Fruit fly (Drosophila melanogaster) whole organism, embryonic: Measurements from ENCODE around the gene Tailor.

Experiments used
- ATbp ChIP-seq: fragments of 200-800 bp; sonication (Bioruptor generic); optimal IDR thresholded peaks from 2 replicates; lab custom pipeline; 2017; ENCODE audit warnings: missing biosample characterization, mild to moderate bottlenecking, missing genetic modification characterization, missing genetic modification reagents
- BEAF-32 ChIP-seq: fragments of 200-800 bp; sonication (Bioruptor generic); optimal IDR thresholded peaks from 3 replicates; lab custom pipeline; 2017; ENCODE audit warnings: missing biosample characterization, missing genetic modification characterization, mild to moderate bottlenecking, moderate library complexity, missing genetic modification reagents
- CG10267 ChIP-seq: fragments of 200-800 bp; sonication (Bioruptor generic); optimal IDR thresholded peaks from 2 replicates; lab custom pipeline; 2018; ENCODE audit warnings: missing biosample characterization, mild to moderate bottlenecking, missing genetic modification characterization, moderate library complexity
- CG10959 ChIP-seq: fragments of 200-800 bp; sonication (Bioruptor generic); IDR thresholded peaks from 2 replicates; pipeline ENCODE4 v1.3.6; 2022; ENCODE audit warnings: missing biosample characterization, missing genetic modification characterization
- CG12219 ChIP-seq: fragments of 200-800 bp; sonication (Bioruptor generic); optimal IDR thresholded peaks from 3 replicates; lab custom pipeline; 2018; ENCODE audit warnings: missing biosample characterization, mild to moderate bottlenecking, missing genetic modification characterization
- CG12659 ChIP-seq: fragments of 200-800 bp; sonication (Bioruptor generic); optimal IDR thresholded peaks from 3 replicates; lab custom pipeline; 2017; ENCODE audit warnings: mild to moderate bottlenecking, missing biosample characterization, missing genetic modification reagents, missing genetic modification characterization
- CG13424 ChIP-seq: fragments of 200-800 bp; sonication (Bioruptor generic); optimal IDR thresholded peaks from 2 replicates; lab custom pipeline; 2019; ENCODE audit warnings: missing biosample characterization, mild to moderate bottlenecking, missing genetic modification characterization, moderate library complexity
- CG13624 ChIP-seq: fragments of 200-800 bp; sonication (Bioruptor generic); optimal IDR thresholded peaks from 2 replicates; lab custom pipeline; 2016; ENCODE audit warnings: missing biosample characterization, missing genetic modification characterization
- CG13775 ChIP-seq: fragments of 200-800 bp; sonication (Bioruptor generic); optimal IDR thresholded peaks from 3 replicates; lab custom pipeline; 2017; ENCODE audit warnings: missing biosample characterization, mild to moderate bottlenecking, missing genetic modification characterization
- CG15269 ChIP-seq: fragments of 200-800 bp; sonication (Bioruptor generic); optimal IDR thresholded peaks from 2 replicates; lab custom pipeline; 2018; ENCODE audit warnings: missing biosample characterization, mild to moderate bottlenecking, missing genetic modification characterization, moderate library complexity
- CG15479 ChIP-seq: fragments of 200-800 bp; sonication (Bioruptor generic); optimal IDR thresholded peaks from 3 replicates; lab custom pipeline; 2019; ENCODE audit warnings: missing biosample characterization, mild to moderate bottlenecking, missing genetic modification characterization, moderate library complexity
- CG2116 ChIP-seq: fragments of 200-800 bp; sonication (Bioruptor generic); optimal IDR thresholded peaks from 3 replicates; lab custom pipeline; 2018; ENCODE audit warnings: missing biosample characterization, mild to moderate bottlenecking, missing genetic modification characterization
- CG2202 ChIP-seq: fragments of 200-800 bp; sonication (Bioruptor generic); optimal IDR thresholded peaks from 2 replicates; lab custom pipeline; 2018; ENCODE audit warnings: missing biosample characterization, mild to moderate bottlenecking, missing genetic modification characterization
- CG2889 ChIP-seq: fragments of 200-800 bp; sonication (Bioruptor generic); IDR thresholded peaks from 3 replicates; pipeline ENCODE4 v1.3.6; 2022; ENCODE audit warnings: missing biosample characterization, missing genetic modification characterization
- CG31441 ChIP-seq: fragments of 200-800 bp; sonication (Bioruptor generic); IDR thresholded peaks from 2 replicates; pipeline ENCODE4 v1.3.6; 2022; ENCODE audit warnings: missing biosample characterization, missing genetic modification characterization
- CG32772 ChIP-seq: fragments of 200-800 bp; sonication (Bioruptor generic); IDR thresholded peaks from 2 replicates; pipeline ENCODE4 v1.3.6; 2022; ENCODE audit warnings: missing biosample characterization, missing genetic modification characterization
- CG3995 ChIP-seq: fragments of 200-800 bp; sonication (Bioruptor generic); optimal IDR thresholded peaks from 3 replicates; lab custom pipeline; 2016; ENCODE audit warnings: missing biosample characterization, missing genetic modification characterization
- CG4707 ChIP-seq: fragments of 200-800 bp; sonication (Bioruptor generic); optimal IDR thresholded peaks from 2 replicates; lab custom pipeline; 2018; ENCODE audit warnings: missing biosample characterization, mild to moderate bottlenecking, missing genetic modification characterization, moderate library complexity
- CG4854 ChIP-seq: fragments of 200-800 bp; sonication (Bioruptor generic); optimal IDR thresholded peaks from 2 replicates; lab custom pipeline; 2016; ENCODE audit warnings: missing biosample characterization, missing genetic modification characterization, inconsistent platforms
- CG6254 ChIP-seq: fragments of 200-800 bp; sonication (Bioruptor generic); optimal IDR thresholded peaks from 3 replicates; lab custom pipeline; 2017; ENCODE audit warnings: mild to moderate bottlenecking, missing biosample characterization, missing genetic modification reagents, missing genetic modification characterization
- CG7357 ChIP-seq: fragments of 200-800 bp; sonication (Bioruptor generic); IDR thresholded peaks from 3 replicates; pipeline ENCODE4 v1.3.6; 2022; ENCODE audit warnings: missing biosample characterization, missing genetic modification characterization
- CG8944 ChIP-seq: fragments of 200-800 bp; sonication (Bioruptor generic); optimal IDR thresholded peaks from 3 replicates; lab custom pipeline; 2016; ENCODE audit warnings: missing biosample characterization, missing genetic modification characterization
- CHES-1-like ChIP-seq: fragments of 200-800 bp; sonication (Bioruptor generic); optimal IDR thresholded peaks from 2 replicates; lab custom pipeline; 2016; ENCODE audit warnings: missing biosample characterization, missing genetic modification characterization
- Camta ChIP-seq: fragments of 200-800 bp; sonication (Bioruptor generic); optimal IDR thresholded peaks from 2 replicates; lab custom pipeline; 2016; ENCODE audit warnings: missing biosample characterization, missing genetic modification characterization
- Dip3 ChIP-seq: fragments of 200-800 bp; sonication (Bioruptor generic); optimal IDR thresholded peaks from 3 replicates; lab custom pipeline; 2016; ENCODE audit warnings: missing biosample characterization, missing genetic modification characterization
- Drgx ChIP-seq: fragments of 200-800 bp; sonication (Bioruptor generic); IDR thresholded peaks from 2 replicates; pipeline ENCODE4 v1.3.6; 2022; ENCODE audit warnings: missing biosample characterization, missing genetic modification characterization
- Fer3 ChIP-seq: fragments of 200-800 bp; sonication (Bioruptor generic); optimal IDR thresholded peaks from 2 replicates; lab custom pipeline; 2018; ENCODE audit warnings: missing biosample characterization, mild to moderate bottlenecking, missing genetic modification characterization, moderate library complexity
- HmgD ChIP-seq: fragments of 200-800 bp; sonication (Bioruptor generic); optimal IDR thresholded peaks from 3 replicates; lab custom pipeline; 2016; ENCODE audit warnings: missing biosample characterization, missing genetic modification characterization
- Kr ChIP-seq: fragments of 200-800 bp; sonication (Bioruptor generic); optimal IDR thresholded peaks from 2 replicates; lab custom pipeline; 2017; ENCODE audit warnings: missing biosample characterization, mild to moderate bottlenecking, missing genetic modification characterization
- Oli ChIP-seq: fragments of 200-800 bp; sonication (Bioruptor generic); optimal IDR thresholded peaks from 2 replicates; lab custom pipeline; 2018; ENCODE audit warnings: missing biosample characterization, mild to moderate bottlenecking, missing genetic modification characterization, moderate library complexity
- TFAM ChIP-seq: fragments of 200-800 bp; sonication (Bioruptor generic); optimal IDR thresholded peaks from 2 replicates; lab custom pipeline; 2017; ENCODE audit warnings: missing biosample characterization, missing genetic modification characterization, inconsistent platforms
- Xbp1 ChIP-seq: fragments of 200-800 bp; sonication (Bioruptor generic); optimal IDR thresholded peaks from 3 replicates; lab custom pipeline; 2016; ENCODE audit warnings: missing biosample characterization, mild to moderate bottlenecking, missing genetic modification characterization
- bab2 ChIP-seq: fragments of 200-800 bp; sonication (Bioruptor generic); optimal IDR thresholded peaks from 2 replicates; lab custom pipeline; 2016; ENCODE audit warnings: missing biosample characterization, missing genetic modification characterization
- br ChIP-seq: fragments of >200 bp; optimal IDR thresholded peaks from 2 replicates; lab custom pipeline; 2017
- eyg ChIP-seq: fragments of 200-800 bp; sonication (Bioruptor generic); optimal IDR thresholded peaks from 3 replicates; lab custom pipeline; 2016; ENCODE audit warnings: missing biosample characterization, missing genetic modification characterization
- gcm2 ChIP-seq: fragments of 200-800 bp; sonication (Bioruptor generic); optimal IDR thresholded peaks from 2 replicates; lab custom pipeline; 2016; ENCODE audit warnings: missing biosample characterization, missing genetic modification characterization
- gsb ChIP-seq: fragments of 200-800 bp; sonication (Bioruptor generic); IDR thresholded peaks from 2 replicates; pipeline ENCODE4 v1.3.6; 2022; ENCODE audit warnings: missing biosample characterization, missing genetic modification characterization
- jing ChIP-seq: fragments of 200-800 bp; sonication (Bioruptor generic); optimal IDR thresholded peaks from 2 replicates; lab custom pipeline; 2018; ENCODE audit warnings: missing biosample characterization, mild to moderate bottlenecking, missing genetic modification characterization
- knrl ChIP-seq: fragments of 200-800 bp; sonication (Bioruptor generic); IDR thresholded peaks from 3 replicates; pipeline ENCODE4 v1.3.6; 2022; ENCODE audit warnings: missing biosample characterization, missing genetic modification characterization; ENCODE audit not compliant: partially characterized antibody
- lab ChIP-seq: fragments of 200-800 bp; sonication (Bioruptor generic); optimal IDR thresholded peaks from 3 replicates; lab custom pipeline; 2017; ENCODE audit warnings: missing biosample characterization, missing genetic modification characterization, mild to moderate bottlenecking, moderate library complexity, missing genetic modification reagents
- mam ChIP-seq: fragments of 200-800 bp; sonication (Bioruptor generic); optimal IDR thresholded peaks from 3 replicates; lab custom pipeline; 2016; ENCODE audit warnings: missing biosample characterization, missing genetic modification characterization
- nau ChIP-seq: fragments of 200-800 bp; sonication (Bioruptor generic); optimal IDR thresholded peaks from 3 replicates; lab custom pipeline; 2017; ENCODE audit warnings: missing biosample characterization, mild to moderate bottlenecking, missing genetic modification characterization, missing genetic modification reagents
- p53 ChIP-seq: fragments of 200-800 bp; sonication (Bioruptor generic); optimal IDR thresholded peaks from 2 replicates; lab custom pipeline; 2016; ENCODE audit warnings: missing biosample characterization, missing genetic modification characterization
- sima ChIP-seq: fragments of 200-800 bp; sonication (Bioruptor generic); optimal IDR thresholded peaks from 2 replicates; lab custom pipeline; 2016; ENCODE audit warnings: missing biosample characterization, missing genetic modification characterization
- slou ChIP-seq: fragments of 200-800 bp; sonication (Bioruptor generic); optimal IDR thresholded peaks from 3 replicates; lab custom pipeline; 2016; ENCODE audit warnings: missing biosample characterization, missing genetic modification characterization
- slp2 ChIP-seq: fragments of 200-800 bp; sonication (Bioruptor generic); optimal IDR thresholded peaks from 2 replicates; lab custom pipeline; 2016; ENCODE audit warnings: missing biosample characterization, missing genetic modification characterization
- so ChIP-seq: fragments of 200-800 bp; sonication (Bioruptor generic); IDR thresholded peaks from 3 replicates; pipeline ENCODE4 v1.3.6; 2022; ENCODE audit warnings: missing biosample characterization, missing genetic modification characterization
- sqz ChIP-seq: fragments of 200-800 bp; sonication (Bioruptor generic); optimal IDR thresholded peaks from 3 replicates; lab custom pipeline; 2018; ENCODE audit warnings: missing biosample characterization, mild to moderate bottlenecking, missing genetic modification characterization
- tap ChIP-seq: fragments of 200-800 bp; optimal IDR thresholded peaks from 3 replicates; lab custom pipeline; 2019; ENCODE audit warnings: missing biosample characterization, mild to moderate bottlenecking, missing genetic modification characterization, moderate library complexity
- trem ChIP-seq: fragments of 200-800 bp; optimal IDR thresholded peaks from 3 replicates; lab custom pipeline; 2019; ENCODE audit warnings: missing biosample characterization, mild to moderate bottlenecking, missing genetic modification characterization, moderate library complexity
- tx ChIP-seq: fragments of 200-800 bp; sonication (Bioruptor generic); optimal IDR thresholded peaks from 2 replicates; lab custom pipeline; 2016; ENCODE audit warnings: missing biosample characterization, missing genetic modification characterization

The Tailor gene

DNA sequence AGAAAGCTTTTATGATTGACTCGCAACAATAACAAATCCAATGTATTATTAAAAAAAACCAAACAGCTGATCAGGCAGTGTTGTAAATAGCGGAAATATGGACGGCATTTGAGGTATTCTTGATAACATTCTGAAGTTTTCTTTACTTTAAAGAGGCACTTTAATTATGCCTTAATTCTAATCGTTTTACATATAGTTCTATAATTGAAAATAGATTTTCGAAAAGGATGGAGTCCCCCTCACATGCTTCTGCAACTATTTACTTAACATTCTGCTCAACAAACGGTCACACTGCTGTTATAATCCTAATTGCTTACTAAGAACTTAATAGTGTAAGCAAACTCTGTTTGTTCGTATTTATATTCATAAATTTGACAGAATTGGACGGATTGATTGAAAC, 42.1 kb upstream of the Tailor start, which contains the start of gene CG10068 (continued):
- TF ChIP-seq CG12219 (GFP tag; lab: Kevin White, UChicago) = peak; percentile 79
- TF ChIP-seq CG15269 (tag; lab: Kevin White, UChicago) = peak; percentile 88
- TF ChIP-seq CG4854 = peak; percentile 83
- peak; percentile 20 for TF ChIP-seq CG15479 (GFP tag; lab: Kevin White, UChicago)
- TF ChIP-seq CG32772 = peak; percentile 88
- TF ChIP-seq CHES-1-like (GFP tag; lab: Kevin White, UChicago) = peak; percentile 92
- peak; percentile 44 for TF ChIP-seq CG3995 (GFP tag; lab: Kevin White, UChicago)
- peak; percentile 87 for TF ChIP-seq CG2202 (tag; lab: Kevin White, UChicago)
- peak; percentile 64; the same call in 2 of the 3 replicates for TF ChIP-seq CG2889
- TF ChIP-seq Kr (GFP tag; lab: Kevin White, UChicago) = no peak
- TF ChIP-seq CG12659 (GFP tag; lab: Kevin White, UChicago) = peak; percentile 93
- peak; percentile 60 for TF ChIP-seq HmgD (GFP tag; lab: Kevin White, UChicago)
- peak; percentile 90 for TF ChIP-seq so
- TF ChIP-seq BEAF-32 (GFP tag; lab: Kevin White, UChicago) = peak; percentile 44
- peak; percentile 93 for TF ChIP-seq trem (tag; lab: Kevin White, UChicago)
- peak; percentile 55 for TF ChIP-seq p53 (GFP tag; lab: Kevin White, UChicago)
- peak; percentile 88 for TF ChIP-seq CG31441 (GFP tag; lab: Robert Waterston, UW)
- TF ChIP-seq CG4707 (GFP tag; lab: Kevin White, UChicago) = peak; percentile 28
- peak; percentile 72 for TF ChIP-seq Oli (tag; lab: Kevin White, UChicago)
- peak; percentile 94 for TF ChIP-seq lab
- TF ChIP-seq gcm2 (GFP tag; lab: Kevin White, UChicago) = peak; percentile 77
- peak; percentile 76 for TF ChIP-seq CG2116 (GFP tag; lab: Kevin White, UChicago)
- TF ChIP-seq CG7357 (GFP tag; lab: Robert Waterston, UW) = peak; percentile 67; the same call in 2 of the 3 replicates
- peak; percentile 90 for TF ChIP-seq CG10959 (GFP tag; lab: Robert Waterston, UW)
- TF ChIP-seq tap (tag; lab: Kevin White, UChicago) = peak; percentile 77
- peak; percentile 99 for TF ChIP-seq CG10267 (tag; lab: Kevin White, UChicago)
- TF ChIP-seq jing = peak; percentile 72
- peak; percentile 85 for TF ChIP-seq CG6254 (GFP tag; lab: Kevin White, UChicago)
- TF ChIP-seq Camta (GFP tag; lab: Kevin White, UChicago) = peak; percentile 83
- TF ChIP-seq ATbp (GFP tag; lab: Kevin White, UChicago) = peak; percentile 80
- TF ChIP-seq nau (GFP tag; lab: Kevin White, UChicago) = peak; percentile 84
- peak; percentile 80 for TF ChIP-seq tx (GFP tag; lab: Kevin White, UChicago)
- peak; percentile 88 for TF ChIP-seq CG13424 (tag; lab: Kevin White, UChicago)
- peak; percentile 83 for TF ChIP-seq Fer3 (tag; lab: Kevin White, UChicago)
- peak; percentile 86 for TF ChIP-seq slp2 (GFP tag; lab: Kevin White, UChicago)
- peak; percentile 67 for TF ChIP-seq slou (GFP tag; lab: Kevin White, UChicago)
- peak; percentile 83 for TF ChIP-seq CG8944 (GFP tag; lab: Kevin White, UChicago)
- peak; percentile 90 for TF ChIP-seq CG13775 (GFP tag; lab: Kevin White, UChicago)
- TF ChIP-seq sima (GFP tag; lab: Kevin White, UChicago) = peak; percentile 22
- TF ChIP-seq sqz = peak; percentile 99
- peak; percentile 76 for TF ChIP-seq gsb (GFP tag; lab: Robert Waterston, UW)
- TF ChIP-seq Dip3 = peak; percentile 88
- TF ChIP-seq bab2 (GFP tag; lab: Kevin White, UChicago) = peak; percentile 89
- peak; percentile 13; the same call in 1 of the 3 replicates for TF ChIP-seq knrl (GFP tag; lab: Robert Waterston, UW)
- no peak for TF ChIP-seq br
- peak; percentile 89 for TF ChIP-seq Xbp1 (GFP tag; lab: Kevin White, UChicago)
- TF ChIP-seq mam (GFP tag; lab: Kevin White, UChicago) = peak; percentile 87
- peak; percentile 87 for TF ChIP-seq CG13624
- peak; percentile 61 for TF ChIP-seq TFAM
- peak; percentile 62 for TF ChIP-seq Drgx (GFP tag; lab: Robert Waterston, UW)
- TF ChIP-seq eyg = peak; percentile 79
